Fruit fly (Drosophila melanogaster) whole organism, prepupa: Measurements from ENCODE around the gene CG14989.

ENCODE experiments used
- CG10631 ChIP-seq: fragments of 200-800 bp; sonication (Bioruptor generic); optimal IDR thresholded peaks from 2 replicates; lab custom pipeline; 2016; ENCODE audit warnings: missing biosample characterization, missing genetic modification characterization
- CG10669 ChIP-seq: fragments of 200-800 bp; sonication (Bioruptor generic); optimal IDR thresholded peaks from 3 replicates; lab custom pipeline; 2018; ENCODE audit warnings: missing biosample characterization, mild to moderate bottlenecking, missing genetic modification characterization, moderate library complexity
- CG11294 ChIP-seq: fragments of 200-800 bp; sonication (Bioruptor generic); IDR thresholded peaks from 2 replicates; pipeline ENCODE4 v1.3.6; 2022; ENCODE audit warnings: missing biosample characterization, missing genetic modification characterization
- CG11762 ChIP-seq: fragments of 200-800 bp; sonication (Bioruptor generic); optimal IDR thresholded peaks from 3 replicates; lab custom pipeline; 2016; ENCODE audit warnings: missing biosample characterization, missing genetic modification characterization; ENCODE audit not compliant: insufficient read depth
- CG11902 ChIP-seq: fragments of 200-800 bp; sonication (Bioruptor generic); optimal IDR thresholded peaks from 3 replicates; lab custom pipeline; 2016; ENCODE audit warnings: missing biosample characterization, missing genetic modification characterization
- CG1621 ChIP-seq: fragments of 200-800 bp; sonication (Bioruptor generic); optimal IDR thresholded peaks from 3 replicates; lab custom pipeline; 2018; ENCODE audit warnings: missing biosample characterization, mild to moderate bottlenecking, missing genetic modification characterization
- CG16779 ChIP-seq: fragments of 200-800 bp; sonication (Bioruptor generic); optimal IDR thresholded peaks from 3 replicates; lab custom pipeline; 2017; ENCODE audit warnings: missing biosample characterization, mild to moderate bottlenecking, missing genetic modification characterization
- CG31627 ChIP-seq: fragments of 200-800 bp; sonication (Bioruptor generic); optimal IDR thresholded peaks from 3 replicates; lab custom pipeline; 2016; ENCODE audit warnings: missing biosample characterization, missing genetic modification characterization
- CG3919 ChIP-seq: fragments of 200-800 bp; sonication (Bioruptor generic); optimal IDR thresholded peaks from 3 replicates; lab custom pipeline; 2016; ENCODE audit warnings: missing biosample characterization, missing genetic modification characterization
- CG6792 ChIP-seq: fragments of 200-800 bp; sonication (Bioruptor generic); optimal IDR thresholded peaks from 3 replicates; lab custom pipeline; 2016; ENCODE audit warnings: missing biosample characterization, missing genetic modification characterization
- CG6808 ChIP-seq: fragments of 200-800 bp; sonication (Bioruptor generic); optimal IDR thresholded peaks from 3 replicates; lab custom pipeline; 2017; ENCODE audit warnings: missing biosample characterization, missing genetic modification characterization, mild to moderate bottlenecking, moderate library complexity, missing genetic modification reagents
- CG6854 ChIP-seq: fragments of 200-800 bp; sonication (Bioruptor generic); optimal IDR thresholded peaks from 2 replicates; lab custom pipeline; 2017; ENCODE audit warnings: missing biosample characterization, mild to moderate bottlenecking, missing genetic modification characterization
- CG7368 ChIP-seq: fragments of 200-800 bp; sonication (Bioruptor generic); optimal IDR thresholded peaks from 3 replicates; lab custom pipeline; 2016; ENCODE audit warnings: missing biosample characterization, missing genetic modification characterization
- CG8119 ChIP-seq: fragments of 200-800 bp; sonication (Bioruptor generic); IDR thresholded peaks from 3 replicates; pipeline ENCODE4 v1.3.6; 2022; ENCODE audit warnings: missing biosample characterization, missing genetic modification characterization
- CG8319 ChIP-seq: fragments of 200-800 bp; sonication (Bioruptor generic); optimal IDR thresholded peaks from 3 replicates; lab custom pipeline; 2016; ENCODE audit warnings: missing biosample characterization, missing genetic modification characterization
- CG8632 ChIP-seq: fragments of 200-800 bp; sonication (Bioruptor generic); optimal IDR thresholded peaks from 3 replicates; lab custom pipeline; 2016; ENCODE audit warnings: missing biosample characterization, missing genetic modification characterization
- Ets21C ChIP-seq: fragments of 200-800 bp; sonication (Bioruptor generic); optimal IDR thresholded peaks from 3 replicates; lab custom pipeline; 2016; ENCODE audit warnings: missing biosample characterization, missing genetic modification characterization
- Ets96B ChIP-seq: fragments of 200-800 bp; optimal IDR thresholded peaks from 2 replicates; lab custom pipeline; 2019; ENCODE audit warnings: missing biosample characterization, mild to moderate bottlenecking, missing genetic modification characterization, moderate library complexity
- Gug ChIP-seq: fragments of 200-800 bp; sonication (Bioruptor generic); IDR thresholded peaks from 2 replicates; pipeline ENCODE4 v1.3.6; 2022; ENCODE audit warnings: missing biosample characterization, missing genetic modification characterization
- Hr38 ChIP-seq: sonication (Bioruptor generic); optimal IDR thresholded peaks from 2 replicates; lab custom pipeline; 2016; ENCODE audit warnings: missing biosample characterization, missing genetic modification characterization
- Hr39 ChIP-seq: fragments of 200-800 bp; sonication (Bioruptor generic); optimal IDR thresholded peaks from 2 replicates; lab custom pipeline; 2016; ENCODE audit warnings: missing biosample characterization, missing genetic modification characterization
- Hr4 ChIP-seq: fragments of 200-800 bp; sonication (Bioruptor generic); optimal IDR thresholded peaks from 3 replicates; lab custom pipeline; 2016; ENCODE audit warnings: missing biosample characterization, missing genetic modification characterization
- Lpt ChIP-seq: fragments of 200-800 bp; sonication (Bioruptor generic); optimal IDR thresholded peaks from 3 replicates; lab custom pipeline; 2016; ENCODE audit warnings: missing biosample characterization, missing genetic modification characterization
- Sox14 ChIP-seq: fragments of 200-800 bp; sonication (Bioruptor generic); optimal IDR thresholded peaks from 3 replicates; lab custom pipeline; 2016; ENCODE audit warnings: missing biosample characterization, missing genetic modification characterization
- achi ChIP-seq: fragments of 200-800 bp; sonication (Bioruptor generic); optimal IDR thresholded peaks from 3 replicates; lab custom pipeline; 2016; ENCODE audit warnings: missing biosample characterization, missing genetic modification characterization
- acj6 ChIP-seq: fragments of 200-800 bp; sonication (Bioruptor generic); optimal IDR thresholded peaks from 3 replicates; lab custom pipeline; 2016; ENCODE audit warnings: missing biosample characterization, missing genetic modification characterization
- cyc ChIP-seq: fragments of 200-800 bp; sonication (Bioruptor generic); optimal IDR thresholded peaks from 3 replicates; lab custom pipeline; 2016; ENCODE audit warnings: missing biosample characterization, missing genetic modification characterization
- dac ChIP-seq: fragments of 200-800 bp; sonication (Bioruptor generic); optimal IDR thresholded peaks from 2 replicates; lab custom pipeline; 2017; ENCODE audit warnings: missing biosample characterization, mild to moderate bottlenecking, missing genetic modification characterization
- dsx ChIP-seq: fragments of 200-800 bp; optimal IDR thresholded peaks from 3 replicates; lab custom pipeline; 2019; ENCODE audit warnings: missing biosample characterization, mild to moderate bottlenecking, missing genetic modification characterization, moderate library complexity; ENCODE audit not compliant: poor library complexity, severe bottlenecking
- eg ChIP-seq: fragments of 200-800 bp; sonication (Bioruptor generic); IDR thresholded peaks from 3 replicates; pipeline ENCODE4 v1.3.6; 2022; ENCODE audit warnings: missing biosample characterization, missing genetic modification characterization
- fkh ChIP-seq: fragments of 200-800 bp; sonication (Bioruptor generic); optimal IDR thresholded peaks from 3 replicates; lab custom pipeline; 2017; ENCODE audit warnings: missing biosample characterization, mild to moderate bottlenecking, missing genetic modification characterization, moderate library complexity
- lz ChIP-seq: fragments of 200-800 bp; sonication (Bioruptor generic); optimal IDR thresholded peaks from 3 replicates; lab custom pipeline; 2016; ENCODE audit warnings: missing biosample characterization, missing genetic modification characterization
- net ChIP-seq: fragments of 200-800 bp; sonication (Bioruptor generic); optimal IDR thresholded peaks from 3 replicates; lab custom pipeline; 2016; ENCODE audit warnings: missing biosample characterization, missing genetic modification characterization
- pdm3 ChIP-seq: fragments of 200-800 bp; sonication (Bioruptor generic); optimal IDR thresholded peaks from 3 replicates; lab custom pipeline; 2016; ENCODE audit warnings: missing biosample characterization, missing genetic modification characterization
- salr ChIP-seq, 2 experiments: fragments of 200-800 bp; sonication (Bioruptor generic); optimal IDR thresholded peaks; 3 replicates each; lab custom pipeline; 2016 to 2018; ENCODE audit warnings: missing biosample characterization in 2 of 2, missing genetic modification characterization in 2 of 2, mild to moderate bottlenecking in 1 of 2
- ss ChIP-seq, 2 experiments: fragments of 200-800 bp; sonication (Bioruptor generic); optimal IDR thresholded peaks; 2 replicates in 1 of 2; 3 replicates in 1 of 2; lab custom pipeline; 2017 to 2018; ENCODE audit warnings: mild to moderate bottlenecking in 2 of 2, missing biosample characterization in 2 of 2, missing genetic modification characterization in 2 of 2, moderate library complexity in 1 of 2
- svp ChIP-seq: fragments of 200-800 bp; sonication (Bioruptor generic); peaks from one replicate; lab custom pipeline; 2016; ENCODE audit warnings: missing biosample characterization, missing genetic modification characterization
- vri ChIP-seq: fragments of 200-800 bp; sonication (Bioruptor generic); optimal IDR thresholded peaks from 3 replicates; lab custom pipeline; 2016; ENCODE audit warnings: missing biosample characterization, mild to moderate bottlenecking, missing genetic modification characterization

The CG14989 gene

DNA sequence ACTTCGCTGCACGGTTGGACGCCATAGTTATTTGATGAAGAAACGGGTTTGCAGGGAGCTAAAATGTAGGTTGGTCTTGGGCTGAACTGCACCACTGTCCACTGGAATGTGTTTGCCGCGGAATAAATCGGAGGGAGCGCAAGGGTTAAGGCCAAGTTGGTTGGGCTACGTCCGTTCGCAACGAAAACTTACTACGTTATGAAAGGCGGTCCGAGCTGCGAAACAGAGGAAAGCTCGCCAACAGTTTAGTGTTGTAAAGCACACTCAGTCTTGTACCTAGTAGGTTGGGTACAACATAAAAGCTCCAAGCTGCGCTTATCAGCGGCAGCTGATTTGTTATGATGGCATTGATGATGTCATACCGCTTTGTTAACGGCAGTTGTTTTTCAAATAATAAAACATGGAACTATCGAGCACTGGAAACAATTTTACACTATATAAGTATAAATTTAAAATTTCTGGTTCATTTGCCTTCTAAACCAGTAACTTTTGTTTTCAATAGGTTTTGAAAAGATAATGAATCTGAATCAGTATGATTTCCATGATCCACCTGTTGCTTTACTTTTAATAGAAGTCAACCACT lies 34.9 kb downstream of the CG14989 start, which contains the start of gene Chd64 (continued):
- TF ChIP-seq CG7368 = peak; percentile 21
- 0 out of 2 replicates have a peak, but pooled peaks have one; percentile 13 for TF ChIP-seq CG11294 (GFP tag; lab: Robert Waterston, UW)
- TF ChIP-seq Lpt (GFP tag; lab: Kevin White, UChicago) = peak; percentile 45
- no peak for TF ChIP-seq CG11902
- TF ChIP-seq CG6792 (GFP tag; lab: Kevin White, UChicago) = peak; percentile 47
- no peak for TF ChIP-seq CG31627
- no peak for TF ChIP-seq salr (GFP tag; optimal IDR thresholded peaks at IDR 0.05; lab: Kevin White, UChicago)
- no peak for TF ChIP-seq dac (GFP tag; lab: Kevin White, UChicago)
- no peak for TF ChIP-seq CG8319
- TF ChIP-seq CG1621 (tag; lab: Kevin White, UChicago) = no peak
- TF ChIP-seq Ets96B (tag; lab: Kevin White, UChicago) = no peak

DNA sequence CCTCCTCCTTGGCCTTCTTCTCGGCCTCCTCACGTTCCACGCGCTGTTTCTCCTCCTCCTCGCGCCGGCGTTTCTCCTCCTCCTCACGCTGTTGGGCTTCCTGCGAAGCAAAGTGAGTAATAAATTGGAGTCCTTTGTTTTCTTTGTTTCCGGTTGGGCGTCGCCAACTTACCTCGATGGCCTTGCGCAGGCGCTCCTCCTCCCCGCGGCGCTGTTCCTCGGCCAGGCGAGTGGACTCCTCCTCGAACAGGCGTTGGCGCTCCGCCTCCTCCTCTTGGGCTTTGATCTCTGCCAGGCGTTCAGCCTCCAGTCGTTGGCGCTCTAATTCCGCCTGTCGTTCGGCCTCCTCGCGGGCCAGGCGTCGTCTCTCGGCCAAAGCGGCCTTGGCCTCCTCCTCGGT lies 38.3 kb downstream of the CG14989 start:
- TF ChIP-seq vri (GFP tag; lab: Kevin White, UChicago) (no peak), CG3919 (GFP tag; lab: Kevin White, UChicago) (no peak), dsx (GFP tag; lab: Kevin White, UChicago) (no peak), Hr4 (no peak), cyc (no peak), Gug (GFP tag; lab: Robert Waterston, UW) (no peak), Sox14 (GFP tag; lab: Kevin White, UChicago) (no peak), CG1621 (tag; lab: Kevin White, UChicago) (no peak), CG10631 (GFP tag; lab: Kevin White, UChicago) (no peak), CG10669 (GFP tag; lab: Kevin White, UChicago) (no peak), CG11762 (GFP tag; lab: Kevin White, UChicago) (no peak), CG8119 (GFP tag; lab: Robert Waterston, UW) (no peak), lz (GFP tag; lab: Kevin White, UChicago) (no peak), Hr38 (GFP tag; lab: Kevin White, UChicago) (no peak), Ets21C (GFP tag; lab: Kevin White, UChicago) (no peak), CG11902 (no peak), CG6792 (GFP tag; lab: Kevin White, UChicago) (no peak), CG6808 (GFP tag; lab: Kevin White, UChicago) (no peak), CG16779 (tag; lab: Kevin White, UChicago) (no peak)

DNA sequence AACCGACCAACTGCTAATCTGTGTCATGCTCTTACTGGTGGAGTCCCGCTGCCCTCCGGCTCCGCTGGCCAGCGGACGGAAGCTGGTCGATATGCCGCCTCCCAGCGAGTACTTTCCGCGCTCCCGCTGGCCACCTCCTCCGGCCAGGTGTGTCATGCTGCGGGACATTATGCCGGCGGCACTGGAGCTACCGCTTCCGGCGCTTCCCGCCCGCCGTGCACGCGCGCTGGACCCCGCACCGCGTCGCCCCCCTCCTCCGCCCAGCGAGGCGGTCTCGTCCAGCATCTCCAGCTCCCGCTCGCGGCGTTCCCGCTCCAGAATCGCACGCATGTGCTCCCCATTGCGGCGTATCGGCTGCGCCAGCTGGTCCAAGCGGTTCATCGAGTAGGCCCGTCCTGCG lies 41.2 kb downstream of the CG14989 start:
- no peak for TF ChIP-seq CG6854 (GFP tag; lab: Kevin White, UChicago)
- TF ChIP-seq pdm3 (GFP tag; lab: Kevin White, UChicago) = no peak
- no peak for TF ChIP-seq net

DNA sequence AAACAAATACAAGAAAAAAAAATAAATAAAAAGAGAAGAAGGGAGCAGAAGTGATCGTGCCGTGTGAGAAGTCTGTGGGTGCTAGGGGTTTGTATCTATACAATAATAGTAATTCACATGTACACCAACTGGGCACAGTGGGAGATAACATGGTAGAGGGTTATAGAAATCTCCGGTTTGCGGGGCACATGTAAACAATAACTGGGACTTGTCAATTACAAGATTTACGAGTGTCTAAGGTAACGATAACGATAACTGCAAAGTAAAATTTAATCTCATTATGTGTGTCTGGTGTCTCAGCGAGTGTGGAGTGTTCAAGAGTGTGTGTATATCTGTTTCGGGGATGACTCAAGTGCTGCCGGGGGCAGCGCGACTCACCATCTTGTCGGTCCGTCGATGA lies 43.4 kb downstream of the CG14989 start:
- TF ChIP-seq acj6 (GFP tag; lab: Kevin White, UChicago) = no peak
- peak; percentile 58 for TF ChIP-seq svp (GFP tag; lab: Kevin White, UChicago)
- no peak for TF ChIP-seq Ets96B (tag; lab: Kevin White, UChicago)
- TF ChIP-seq fkh (GFP tag; lab: Kevin White, UChicago) = peak; percentile 61
- TF ChIP-seq CG11294 (GFP tag; lab: Robert Waterston, UW) = no peak

DNA sequence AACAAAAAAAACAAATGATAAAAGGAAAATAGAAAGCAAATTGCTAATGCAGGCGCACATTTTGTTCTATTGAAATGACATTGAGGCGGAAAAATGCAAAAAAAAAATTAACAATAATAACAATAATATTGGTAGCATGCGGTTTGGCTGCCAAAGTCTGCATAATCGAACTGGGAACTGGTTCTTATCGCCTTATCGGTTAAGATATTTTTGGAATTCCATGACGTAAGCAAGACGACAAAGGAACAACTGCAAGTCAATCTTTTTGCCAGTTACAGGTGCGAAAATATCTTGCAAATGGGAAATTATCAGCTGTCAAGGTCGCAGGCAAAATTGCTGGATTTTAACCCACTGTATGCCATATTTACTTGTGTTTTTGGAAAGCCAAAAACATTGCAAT lies 45.2 kb downstream of the CG14989 start:
- no peak for TF ChIP-seq CG8632 (GFP tag; lab: Kevin White, UChicago)
- peak; percentile 94 for TF ChIP-seq vri (GFP tag; lab: Kevin White, UChicago)
- no peak for TF ChIP-seq salr (GFP tag; optimal IDR thresholded peaks at IDR 0.05; lab: Kevin White, UChicago)
- TF ChIP-seq CG16779 (tag; lab: Kevin White, UChicago) = no peak
- TF ChIP-seq pdm3 (GFP tag; lab: Kevin White, UChicago) = no peak
- TF ChIP-seq svp (GFP tag; lab: Kevin White, UChicago) = peak; percentile 55
- TF ChIP-seq eg (GFP tag; lab: Robert Waterston, UW) = no peak
- TF ChIP-seq ss (GFP tag; optimal IDR thresholded peaks at IDR 0.05; lab: Kevin White, UChicago) = no peak
- TF ChIP-seq Hr39 (GFP tag; lab: Kevin White, UChicago) = no peak
- TF ChIP-seq CG11902 = no peak
- no peak for TF ChIP-seq achi (GFP tag; lab: Kevin White, UChicago)
